Worm (Caenorhabditis elegans) whole organism, midembryonic: ENCODE data around the gene K11H12.3.

ENCODE experiments used
- T22C8.4 ChIP-seq: fragments of 200-800 bp; sonication (Bioruptor generic); IDR thresholded peaks from 2 replicates; pipeline ENCODE4 v1.3.6; 2022; ENCODE audit warnings: missing genetic modification characterization, missing compliant biosample characterization
- cog-1 ChIP-seq: sonication (generic microtip); optimal IDR thresholded peaks from 2 replicates; lab custom pipeline; 2016; ENCODE audit warnings: missing genetic modification characterization, missing compliant biosample characterization
- flt-1 ChIP-seq: fragments of 200-800 bp; sonication (Bioruptor generic); IDR thresholded peaks from 2 replicates; pipeline ENCODE4 v1.3.6; 2022; ENCODE audit warnings: missing genetic modification characterization, missing compliant biosample characterization
- klf-2 ChIP-seq: fragments of 200-800 bp; sonication (Bioruptor generic); conservative IDR thresholded peaks from 2 replicates; pipeline ENCODE4 v1.3.6; 2022; ENCODE audit warnings: missing genetic modification reagents, missing genetic modification characterization, missing compliant biosample characterization
- med-1 ChIP-seq: sonication (generic microtip); optimal IDR thresholded peaks from 2 replicates; lab custom pipeline; 2017; ENCODE audit warnings: missing genetic modification characterization, mild to moderate bottlenecking, missing compliant biosample characterization, antibody characterized with exemption, missing genetic modification reagents; ENCODE audit not compliant: insufficient read depth
- ref-1 ChIP-seq: fragments of 200-800 bp; sonication (Bioruptor generic); conservative IDR thresholded peaks from 2 replicates; pipeline ENCODE4 v1.3.6; 2022; ENCODE audit warnings: missing genetic modification reagents, missing genetic modification characterization, missing compliant biosample characterization
- tab-1 ChIP-seq: fragments of 200-800 bp; sonication (Bioruptor generic); IDR thresholded peaks from 2 replicates; pipeline ENCODE4 v1.3.6; 2022; ENCODE audit warnings: missing genetic modification characterization, missing compliant biosample characterization
- ztf-23 ChIP-seq: fragments of 200-800 bp; sonication (Bioruptor generic); IDR thresholded peaks from 2 replicates; pipeline ENCODE4 v1.3.6; 2022; ENCODE audit warnings: missing genetic modification reagents, missing genetic modification characterization, missing compliant biosample characterization
- ztf-29 ChIP-seq: fragments of 200-800 bp; sonication (Bioruptor generic); IDR thresholded peaks from 2 replicates; pipeline ENCODE4 v1.3.6; 2022; ENCODE audit warnings: missing genetic modification reagents, missing genetic modification characterization, missing compliant biosample characterization

The K11H12.3 gene

DNA sequence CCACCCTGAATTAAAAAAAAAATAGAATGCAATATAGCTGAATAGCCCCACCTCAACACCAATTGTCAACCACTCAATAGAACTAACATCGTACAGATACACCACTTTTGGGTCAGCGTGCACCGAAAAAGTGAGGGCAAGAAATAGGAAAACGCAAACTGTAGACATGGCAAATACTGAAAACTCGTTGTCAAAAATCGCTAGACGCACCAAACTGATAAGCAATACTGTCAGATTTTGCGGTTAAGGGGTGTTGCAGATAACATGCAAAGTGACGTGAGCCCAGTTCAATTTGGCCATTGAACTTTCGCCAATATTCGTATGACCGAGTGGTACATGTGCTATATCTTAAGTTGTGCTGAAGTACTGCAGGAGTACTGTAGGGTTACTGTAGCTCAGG, at the start of gene K11H12.3:
Gene K11H12.3 (minus strand): TSS at position 168 of the 400 bp plus-strand sequence.
- TF ChIP-seq T22C8.4 (GFP tag; lab: Robert Waterston, UW) (no peak), ztf-23 (GFP tag; lab: Robert Waterston, UW) (no peak), ztf-29 (GFP tag; lab: Robert Waterston, UW) (no peak)

DNA sequence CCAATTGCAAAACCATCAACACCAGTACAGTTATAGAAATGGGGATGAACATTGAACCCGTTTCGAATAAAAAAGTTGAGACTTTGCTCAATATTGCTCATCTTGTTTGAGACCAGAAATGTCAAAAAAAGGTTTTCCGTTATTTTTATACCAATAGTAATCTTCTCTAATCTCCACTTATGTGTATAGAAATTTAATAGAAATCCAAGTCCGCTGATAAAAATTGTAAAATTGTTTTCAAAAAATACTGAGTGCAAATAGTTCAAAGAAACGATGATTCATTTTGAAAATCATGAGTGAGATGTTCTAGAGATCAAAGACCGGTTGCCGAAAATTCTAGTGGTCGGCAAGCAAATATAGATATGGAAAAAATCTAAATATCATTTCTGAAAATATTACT, 46.1 kb upstream of the K11H12.3 start, which contains the start of gene Y55F3C.10:
Gene Y55F3C.10 (minus strand): TSS at position 101 of the 400 bp plus-strand sequence.
- TF ChIP-seq ref-1 (GFP tag; lab: Robert Waterston, UW) (no peak), ztf-29 (GFP tag; lab: Robert Waterston, UW) (no peak), ztf-23 (GFP tag; lab: Robert Waterston, UW) (no peak), med-1 (GFP tag; lab: Kevin White, UChicago) (no peak), T22C8.4 (GFP tag; lab: Robert Waterston, UW) (no peak)

DNA sequence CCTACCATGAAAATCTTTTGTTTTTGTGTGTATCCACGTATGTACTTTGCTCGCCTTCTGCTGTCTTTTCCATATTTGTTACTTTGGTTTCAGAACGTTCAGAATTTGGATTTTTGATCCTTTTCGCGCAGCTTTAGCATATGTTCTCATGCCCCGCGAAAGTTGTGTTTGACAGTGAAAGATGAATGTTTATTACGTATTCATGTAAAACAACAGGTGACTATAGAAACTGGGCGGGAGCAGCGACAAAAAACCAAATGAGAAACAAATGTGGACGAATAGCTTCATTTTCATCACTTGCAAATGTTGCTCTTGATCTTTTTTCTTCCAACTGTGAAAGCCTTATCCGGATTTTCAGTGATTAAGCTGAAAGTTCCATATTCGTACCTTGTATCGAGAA, 43.0 kb upstream of the K11H12.3 start, which contains the start of gene clec-164:
Gene clec-164 (plus strand): TSS at position 301 of the 400 bp plus-strand sequence.
- TF ChIP-seq flt-1 (GFP tag; lab: Robert Waterston, UW) (no peak), med-1 (GFP tag; lab: Kevin White, UChicago) (no peak), T22C8.4 (GFP tag; lab: Robert Waterston, UW) (no peak), klf-2 (GFP tag; lab: Robert Waterston, UW) (no peak), ref-1 (GFP tag; lab: Robert Waterston, UW) (no peak), ztf-29 (GFP tag; lab: Robert Waterston, UW) (no peak), cog-1 (no peak), tab-1 (GFP tag; lab: Robert Waterston, UW) (no peak), ztf-23 (GFP tag; lab: Robert Waterston, UW) (no peak)

DNA sequence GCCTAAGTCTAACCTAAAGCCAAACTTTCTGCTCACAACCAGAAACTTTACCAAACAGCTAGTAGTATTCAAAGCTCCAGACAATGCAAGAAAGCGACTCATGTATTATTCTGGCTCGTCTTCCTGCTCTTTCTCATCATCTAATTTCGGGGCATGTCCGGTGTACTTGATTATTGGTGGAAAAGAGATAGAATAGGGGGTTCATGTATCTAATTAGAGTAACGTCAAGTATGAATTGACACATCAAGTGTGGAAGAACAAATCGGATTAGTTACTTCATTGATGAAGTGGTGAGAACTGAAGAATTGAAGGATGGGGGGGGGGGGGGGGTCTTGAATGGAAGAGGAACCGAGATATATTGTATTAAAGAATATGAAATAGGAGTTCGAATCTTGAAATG, 42.2 kb upstream of the K11H12.3 start:
- TF ChIP-seq med-1 (GFP tag; lab: Kevin White, UChicago), result no peak
- TF ChIP-seq cog-1, result no peak
- no peak for TF ChIP-seq ztf-23 (GFP tag; lab: Robert Waterston, UW)
- no peak for TF ChIP-seq ztf-29 (GFP tag; lab: Robert Waterston, UW)
- no peak for TF ChIP-seq tab-1 (GFP tag; lab: Robert Waterston, UW)
- no peak for TF ChIP-seq flt-1 (GFP tag; lab: Robert Waterston, UW)
- no peak for TF ChIP-seq ref-1 (GFP tag; lab: Robert Waterston, UW)
- TF ChIP-seq klf-2 (GFP tag; lab: Robert Waterston, UW), result no peak
- no peak for TF ChIP-seq T22C8.4 (GFP tag; lab: Robert Waterston, UW)

DNA sequence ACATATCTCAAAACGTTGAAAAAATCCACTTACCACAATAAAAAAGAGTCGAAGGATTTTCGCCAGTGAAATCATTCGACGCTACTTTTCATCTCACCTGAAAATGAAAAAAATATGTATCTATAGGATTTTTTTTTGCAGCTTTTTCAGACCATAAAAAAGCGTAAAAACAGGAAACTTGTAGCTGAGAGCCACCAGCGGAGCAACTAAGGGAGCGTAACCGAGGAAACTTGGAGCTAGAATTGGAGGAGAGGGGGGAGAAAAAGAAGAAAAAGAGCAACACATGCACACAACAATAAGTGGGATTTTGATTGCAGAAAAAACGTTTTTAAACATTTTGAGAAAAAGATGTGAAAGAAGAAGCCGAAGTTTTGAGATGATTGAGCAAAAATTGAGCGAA, 34.4 kb upstream of the K11H12.3 start, which contains the start of gene cutl-26:
Gene cutl-26 (minus strand): TSS at position 101 of the 400 bp plus-strand sequence.
- no peak for TF ChIP-seq flt-1 (GFP tag; lab: Robert Waterston, UW)
- no peak for TF ChIP-seq T22C8.4 (GFP tag; lab: Robert Waterston, UW)
- TF ChIP-seq tab-1 (GFP tag; lab: Robert Waterston, UW), result no peak
- no peak for TF ChIP-seq med-1 (GFP tag; lab: Kevin White, UChicago)
- no peak for TF ChIP-seq ztf-29 (GFP tag; lab: Robert Waterston, UW)
- no peak for TF ChIP-seq cog-1
- no peak for TF ChIP-seq klf-2 (GFP tag; lab: Robert Waterston, UW)
- no peak for TF ChIP-seq ref-1 (GFP tag; lab: Robert Waterston, UW)
- TF ChIP-seq ztf-23 (GFP tag; lab: Robert Waterston, UW), result no peak

DNA sequence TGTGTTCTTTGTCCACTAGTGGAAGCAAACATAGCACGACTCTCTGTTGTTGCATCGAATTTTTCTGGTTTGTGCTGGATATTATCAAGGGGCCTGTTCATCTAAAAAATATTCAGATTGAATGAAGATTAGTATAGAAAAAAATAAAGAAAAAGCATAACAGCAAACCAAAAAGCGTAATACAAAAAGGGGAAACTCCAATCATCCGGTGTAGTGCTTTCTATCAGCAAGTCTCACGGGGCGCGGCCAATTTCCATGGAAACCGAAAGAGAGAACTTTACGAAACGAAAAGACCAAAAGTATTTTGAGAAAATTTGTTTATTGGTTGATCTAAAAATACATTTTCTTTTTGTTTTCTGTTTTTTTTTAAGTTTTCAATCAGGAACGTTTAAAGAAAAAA, 25.0 kb upstream of the K11H12.3 start, which contains the start of gene Y55F3C.17:
Gene Y55F3C.17 (minus strand): TSS at position 101 of the 400 bp plus-strand sequence.
- TF ChIP-seq ref-1 (GFP tag; lab: Robert Waterston, UW) (no peak), tab-1 (GFP tag; lab: Robert Waterston, UW) (no peak), klf-2 (GFP tag; lab: Robert Waterston, UW) (no peak), cog-1 (no peak), T22C8.4 (GFP tag; lab: Robert Waterston, UW) (no peak), flt-1 (GFP tag; lab: Robert Waterston, UW) (no peak), ztf-29 (GFP tag; lab: Robert Waterston, UW) (no peak), ztf-23 (GFP tag; lab: Robert Waterston, UW) (no peak), med-1 (GFP tag; lab: Kevin White, UChicago) (no peak)

DNA sequence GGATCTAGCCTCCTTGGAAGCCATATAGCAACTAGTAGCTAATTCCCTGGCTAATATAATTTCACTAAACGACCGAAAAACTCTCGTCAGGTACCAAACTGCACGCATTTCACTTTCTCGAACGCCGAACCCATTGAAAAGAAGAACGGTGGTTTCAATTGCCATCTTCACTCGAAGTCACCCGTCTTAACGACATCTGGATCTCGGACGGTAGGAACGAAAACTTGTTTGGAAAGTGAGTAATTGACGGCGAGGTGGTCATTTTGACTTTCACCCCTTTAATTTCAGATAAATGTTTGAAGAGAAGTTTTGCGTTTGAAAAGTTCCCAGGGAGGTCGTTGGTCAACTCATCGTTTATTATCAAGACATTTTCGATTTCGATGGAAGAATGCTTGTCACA, 11.5 kb upstream of the K11H12.3 start:
- TF ChIP-seq ztf-29 (GFP tag; lab: Robert Waterston, UW) (no peak), tab-1 (GFP tag; lab: Robert Waterston, UW) (no peak), cog-1 (no peak)

DNA sequence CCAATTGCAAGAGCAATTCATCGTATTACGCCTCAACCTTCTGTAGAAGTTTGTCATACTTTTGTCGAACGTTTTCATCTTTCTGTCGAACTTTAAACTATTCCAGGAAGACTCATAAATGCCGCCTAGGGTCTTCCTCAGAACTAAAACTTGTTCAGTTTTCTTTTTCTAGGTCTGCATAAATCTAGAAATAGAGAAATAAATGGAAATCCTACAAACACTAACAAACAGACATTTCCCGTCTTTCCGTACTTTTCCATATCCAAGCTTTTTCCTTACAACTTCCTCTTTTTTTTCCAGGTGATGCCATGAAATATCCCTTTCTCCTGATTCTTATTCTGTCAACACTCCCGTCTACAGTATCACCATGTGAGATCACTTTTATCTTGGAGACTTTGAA, 10.9 kb upstream of the K11H12.3 start, which contains the start of gene cutl-28:
Gene cutl-28 (plus strand): TSS at position 301 of the 400 bp plus-strand sequence.
- no peak for TF ChIP-seq ref-1 (GFP tag; lab: Robert Waterston, UW)
- TF ChIP-seq T22C8.4 (GFP tag; lab: Robert Waterston, UW), result no peak
- no peak for TF ChIP-seq flt-1 (GFP tag; lab: Robert Waterston, UW)
- no peak for TF ChIP-seq klf-2 (GFP tag; lab: Robert Waterston, UW)
- no peak for TF ChIP-seq tab-1 (GFP tag; lab: Robert Waterston, UW)
- no peak for TF ChIP-seq cog-1
- no peak for TF ChIP-seq ztf-23 (GFP tag; lab: Robert Waterston, UW)
- no peak for TF ChIP-seq ztf-29 (GFP tag; lab: Robert Waterston, UW)
- no peak for TF ChIP-seq med-1 (GFP tag; lab: Kevin White, UChicago)

DNA sequence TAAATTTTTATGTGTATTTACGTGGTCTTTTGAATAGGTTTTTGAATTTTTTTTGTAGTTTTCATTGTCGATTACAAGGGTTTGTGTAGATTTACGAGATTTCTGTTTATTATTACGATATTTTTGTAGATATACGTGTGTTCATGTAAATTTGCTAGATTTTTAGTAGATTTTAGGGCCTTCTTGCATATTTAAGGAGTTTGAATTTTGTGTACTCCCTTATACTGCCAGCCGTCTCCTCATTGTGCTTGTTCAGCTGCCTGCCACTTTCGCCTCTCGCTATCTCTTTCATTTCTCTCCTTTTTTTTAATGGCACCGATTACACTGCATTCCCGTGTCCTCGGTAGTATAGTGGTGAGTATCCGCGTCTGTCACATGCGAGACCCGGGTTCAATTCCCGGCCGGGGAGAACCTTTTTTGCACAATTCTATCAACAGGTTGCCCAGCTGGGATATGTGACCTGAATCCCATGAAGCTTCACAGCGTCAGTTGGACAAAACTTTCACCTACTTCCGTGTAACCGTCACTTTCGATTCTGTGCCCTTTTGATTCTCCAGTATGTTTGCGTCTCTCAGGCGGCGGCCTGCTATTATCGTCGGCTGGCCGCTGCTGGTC, 9.6 kb upstream of the K11H12.3 start:
- TF ChIP-seq flt-1 (GFP tag; lab: Robert Waterston, UW) (peak; percentile 94), ztf-29 (GFP tag; lab: Robert Waterston, UW) (peak; percentile 79), klf-2 (GFP tag; lab: Robert Waterston, UW) (peak; percentile 88), cog-1 (peak; percentile 40), ztf-23 (GFP tag; lab: Robert Waterston, UW) (peak; percentile 89), T22C8.4 (GFP tag; lab: Robert Waterston, UW) (peak; percentile 79), tab-1 (GFP tag; lab: Robert Waterston, UW) (peak; percentile 86), med-1 (GFP tag; lab: Kevin White, UChicago) (peak; percentile 53), ref-1 (GFP tag; lab: Robert Waterston, UW) (peak; percentile 75)
